Fruit fly (Drosophila melanogaster): ENCODE data around the gene Moe.

DNA sequence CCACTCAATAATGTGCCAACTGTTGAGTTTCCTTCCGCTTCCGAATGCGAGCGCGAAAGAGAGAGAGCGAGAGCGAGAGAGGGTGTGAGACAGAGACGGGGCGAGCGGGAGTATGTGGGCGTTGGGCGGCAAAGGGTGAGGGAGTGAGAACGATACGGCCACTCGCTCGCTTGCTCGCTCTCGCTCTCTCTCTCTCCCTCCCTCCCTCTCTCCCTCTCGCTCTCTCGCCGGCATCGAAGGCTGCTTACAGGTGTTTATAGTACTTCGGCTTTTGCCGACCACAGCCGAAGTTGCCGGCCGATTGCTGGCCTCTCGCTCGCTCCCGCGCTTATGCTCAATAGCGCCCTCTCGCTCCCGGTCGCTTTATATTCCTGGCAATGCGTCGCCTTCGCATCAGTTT, 26.6 kb upstream of the Moe start:
- TF ChIP-seq CG8478 (optimal IDR thresholded peaks at IDR 0.05) (no peak), psq (optimal IDR thresholded peaks at IDR 0.05) (no peak)

Data from whole organism.